Worm (Caenorhabditis elegans) whole organism, mixed stage, embryonic: ENCODE measurements around the gene ZK1010.2.
A peak's percentile ranks its signal among the peaks of the same experiment; 100 is the strongest.

Source experiments
- M03D4.4 ChIP-seq: sonication (generic microtip); optimal IDR thresholded peaks from 2 replicates; lab custom pipeline; 2017; ENCODE audit warnings: mild to moderate bottlenecking, missing genetic modification characterization, missing compliant biosample characterization
- bed-3 ChIP-seq: fragments of 200-800 bp; sonication (Bioruptor generic); optimal IDR thresholded peaks from 3 replicates; lab custom pipeline; 2018; ENCODE audit warnings: mild to moderate bottlenecking, missing genetic modification characterization, moderate library complexity, missing compliant biosample characterization
- ceh-39 ChIP-seq: fragments of 150-350 bp; optimal IDR thresholded peaks from 2 replicates; lab custom pipeline; 2014; ENCODE audit warnings: missing biosample characterization, missing genetic modification characterization
- ces-1 ChIP-seq: fragments of 150-350 bp; optimal IDR thresholded peaks from 2 replicates; lab custom pipeline; 2014; ENCODE audit warnings: missing biosample characterization, missing genetic modification reagents, missing genetic modification characterization
- drap-1 ChIP-seq: fragments of 200-800 bp; sonication (Bioruptor generic); optimal IDR thresholded peaks from 3 replicates; lab custom pipeline; 2018; ENCODE audit warnings: mild to moderate bottlenecking, missing genetic modification characterization, missing compliant biosample characterization
- elt-1 ChIP-seq: sonication (generic microtip); optimal IDR thresholded peaks from 2 replicates; lab custom pipeline; 2017; ENCODE audit warnings: missing genetic modification characterization, mild to moderate bottlenecking, missing compliant biosample characterization, antibody characterized with exemption, moderate library complexity, borderline replicate concordance; ENCODE audit not compliant: insufficient read depth
- flh-1 ChIP-seq: fragments of 200-800 bp; sonication (Bioruptor generic); optimal IDR thresholded peaks from 2 replicates; lab custom pipeline; 2018; ENCODE audit warnings: mild to moderate bottlenecking, missing genetic modification characterization, moderate library complexity, missing compliant biosample characterization
- ham-2 ChIP-seq: fragments of 200-800 bp; sonication (Bioruptor generic); optimal IDR thresholded peaks from 2 replicates; lab custom pipeline; 2018; ENCODE audit warnings: mild to moderate bottlenecking, missing genetic modification characterization, missing compliant biosample characterization
- hlh-1 ChIP-seq: fragments of 150-350 bp; optimal IDR thresholded peaks from 2 replicates; lab custom pipeline; 2014; ENCODE audit warnings: missing biosample characterization, missing genetic modification reagents, missing genetic modification characterization
- lin-13 ChIP-seq: fragments of 150-350 bp; optimal IDR thresholded peaks from 2 replicates; lab custom pipeline; 2014; ENCODE audit warnings: missing biosample characterization, missing genetic modification characterization
- lin-32 ChIP-seq: fragments of 200-800 bp; sonication (Bioruptor generic); optimal IDR thresholded peaks from 2 replicates; lab custom pipeline; 2018; ENCODE audit warnings: mild to moderate bottlenecking, missing genetic modification characterization, missing compliant biosample characterization
- lsy-2 ChIP-seq: fragments of 150-350 bp; optimal IDR thresholded peaks from 2 replicates; lab custom pipeline; 2014; ENCODE audit warnings: missing biosample characterization, missing genetic modification characterization
- mab-5 ChIP-seq: fragments of 150-350 bp; optimal IDR thresholded peaks from 2 replicates; lab custom pipeline; 2014; ENCODE audit warnings: missing biosample characterization, missing genetic modification characterization
- mep-1 ChIP-seq: fragments of 150-350 bp; optimal IDR thresholded peaks from 2 replicates; lab custom pipeline; 2017; ENCODE audit warnings: missing biosample characterization, missing genetic modification reagents, missing genetic modification characterization, inconsistent platforms
- mls-2 ChIP-seq: sonication (generic microtip); optimal IDR thresholded peaks from 2 replicates; lab custom pipeline; 2016; ENCODE audit warnings: mild to moderate bottlenecking, missing genetic modification characterization, moderate library complexity, missing compliant biosample characterization
- nhr-12 ChIP-seq: fragments of 150-350 bp; optimal IDR thresholded peaks from 2 replicates; lab custom pipeline; 2014; ENCODE audit warnings: missing biosample characterization, missing genetic modification characterization
- nhr-2 ChIP-seq: fragments of 150-350 bp; optimal IDR thresholded peaks from 2 replicates; lab custom pipeline; 2014; ENCODE audit warnings: missing biosample characterization, missing genetic modification characterization
- nhr-237 ChIP-seq: fragments of 150-350 bp; optimal IDR thresholded peaks from 2 replicates; lab custom pipeline; 2014; ENCODE audit warnings: missing biosample characterization, missing genetic modification characterization
- nhr-28 ChIP-seq: fragments of 150-350 bp; optimal IDR thresholded peaks from 2 replicates; lab custom pipeline; 2014; ENCODE audit warnings: missing biosample characterization, missing genetic modification characterization
- nhr-76 ChIP-seq: sonication (generic microtip); optimal IDR thresholded peaks from 2 replicates; lab custom pipeline; 2017; ENCODE audit warnings: missing biosample characterization, missing genetic modification characterization
- pha-4 ChIP-seq: fragments of 150-350 bp; optimal IDR thresholded peaks from 2 replicates; lab custom pipeline; 2018; ENCODE audit warnings: missing biosample characterization, missing genetic modification reagents, missing genetic modification characterization
- sem-2 ChIP-seq: fragments of 200-800 bp; sonication (Bioruptor generic); optimal IDR thresholded peaks from 2 replicates; lab custom pipeline; 2018; ENCODE audit warnings: mild to moderate bottlenecking, missing genetic modification characterization, missing compliant biosample characterization
- snpc-4 ChIP-seq: fragments of 150-350 bp; optimal IDR thresholded peaks from 2 replicates; lab custom pipeline; 2014; ENCODE audit warnings: missing biosample characterization, missing genetic modification characterization
- sptf-1 ChIP-seq: sonication (generic microtip); optimal IDR thresholded peaks from 2 replicates; lab custom pipeline; 2017; ENCODE audit warnings: mild to moderate bottlenecking, missing genetic modification characterization, moderate library complexity, missing compliant biosample characterization
- unc-120 ChIP-seq: sonication (generic microtip); optimal IDR thresholded peaks from 2 replicates; lab custom pipeline; 2017; ENCODE audit warnings: missing genetic modification characterization, missing compliant biosample characterization; ENCODE audit not compliant: poor library complexity, severe bottlenecking
- unc-39 ChIP-seq: fragments of 150-350 bp; optimal IDR thresholded peaks from 2 replicates; lab custom pipeline; 2014; ENCODE audit warnings: missing biosample characterization, missing genetic modification characterization
- unc-62 ChIP-seq: fragments of 150-350 bp; optimal IDR thresholded peaks from 2 replicates; lab custom pipeline; 2014; ENCODE audit warnings: missing biosample characterization, missing genetic modification reagents, missing genetic modification characterization
- zip-8 ChIP-seq: fragments of 150-350 bp; optimal IDR thresholded peaks from 2 replicates; lab custom pipeline; 2014; ENCODE audit warnings: missing biosample characterization, missing genetic modification characterization

ZK1010.2 gene

ce11 chrIII:13004316-13004715 lies 26.7 kb upstream of the ZK1010.2 start:
- TF ChIP-seq ham-2 (GFP tag; lab: Kevin White, UChicago) (peak; percentile 19), zip-8 (tag; lab: Kevin White, UChicago) (no peak)

DNA sequence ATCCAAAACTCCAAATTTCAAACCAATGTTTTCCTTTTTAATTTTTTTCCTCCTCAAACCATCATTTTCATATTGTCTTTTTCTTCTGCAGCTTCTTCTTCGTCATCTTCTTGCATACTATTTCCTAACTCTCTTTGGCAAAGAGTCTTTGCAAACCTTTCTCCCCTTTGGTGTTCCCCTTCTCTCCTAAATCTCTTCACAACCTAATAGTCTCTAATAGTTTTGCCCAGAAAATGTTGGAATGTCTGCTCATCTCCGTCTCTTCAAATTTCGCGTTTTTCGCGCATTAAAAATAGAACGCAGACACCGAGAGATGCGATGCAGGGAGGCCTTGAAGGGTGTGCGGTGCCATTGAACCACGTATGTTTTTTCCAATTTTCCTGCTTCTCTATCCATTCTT lies 24.4 kb upstream of the ZK1010.2 start, which contains the start of gene ZK1010.10:
ZK1010.10 (plus strand) TSS at position 286 of the 400 bp plus-strand sequence.
- TF ChIP-seq hlh-1 (tag; lab: Kevin White, UChicago) (no peak), ces-1 (GFP tag; lab: Kevin White, UChicago) (peak; percentile 95), lin-13 (tag; lab: Kevin White, UChicago) (no peak), mab-5 (tag; lab: Kevin White, UChicago) (no peak), nhr-237 (tag; lab: Kevin White, UChicago) (peak; percentile 59), unc-120 (tag; lab: Kevin White, UChicago) (peak; percentile 58), sem-2 (no peak), drap-1 (no peak), lsy-2 (peak; percentile 40), sptf-1 (tag; lab: Kevin White, UChicago) (peak; percentile 32), M03D4.4 (tag; lab: Kevin White, UChicago) (no peak), mep-1 (peak; percentile 63), snpc-4 (tag; lab: Kevin White, UChicago) (no peak), pha-4 (tag; lab: Kevin White, UChicago) (peak; percentile 6), mls-2 (tag; lab: Kevin White, UChicago) (no peak)

DNA sequence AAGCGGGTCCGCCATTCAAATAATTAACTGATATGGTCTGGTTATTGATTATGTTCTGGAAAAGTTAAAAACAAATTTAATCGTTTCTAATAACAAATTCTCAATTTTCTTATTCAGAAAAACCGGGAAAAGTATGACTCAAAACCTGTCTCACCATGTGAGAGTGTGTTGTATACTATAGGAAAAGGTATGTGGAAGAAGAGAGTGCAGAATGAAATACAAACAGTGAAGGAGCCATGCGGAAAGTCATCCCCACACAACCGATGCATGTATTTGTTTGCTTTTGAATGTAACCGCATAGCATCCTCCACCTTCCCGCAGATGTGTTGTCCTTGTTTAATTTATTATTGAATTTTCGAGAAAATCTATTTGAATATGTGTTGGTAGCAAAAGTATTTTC lies 22.8 kb upstream of the ZK1010.2 start, which contains the start of gene ZK1010.8:
ZK1010.8 (minus strand) TSS at position 214 of the 400 bp plus-strand sequence.
- TF ChIP-seq lin-32 (no peak), pha-4 (tag; lab: Kevin White, UChicago) (peak; percentile 34)

- TF ChIP-seq ceh-39, result no peak
- no peak for TF ChIP-seq nhr-12 (tag; lab: Kevin White, UChicago)
- TF ChIP-seq pha-4 (tag; lab: Kevin White, UChicago), result no peak
- TF ChIP-seq hlh-1 (tag; lab: Kevin White, UChicago), result no peak
- TF ChIP-seq mab-5 (tag; lab: Kevin White, UChicago), result no peak
- TF ChIP-seq lin-32, result no peak
- no peak for TF ChIP-seq mep-1
- TF ChIP-seq drap-1, result no peak
- TF ChIP-seq zip-8 (tag; lab: Kevin White, UChicago), result no peak
- no peak for TF ChIP-seq mls-2 (tag; lab: Kevin White, UChicago)
- TF ChIP-seq sptf-1 (tag; lab: Kevin White, UChicago), result no peak
- TF ChIP-seq elt-1 (tag; lab: Kevin White, UChicago), result no peak
- TF ChIP-seq unc-62 (GFP tag; lab: Kevin White, UChicago), result no peak
- no peak for TF ChIP-seq nhr-28 (tag; lab: Kevin White, UChicago)
- no peak for TF ChIP-seq nhr-237 (tag; lab: Kevin White, UChicago)
- TF ChIP-seq nhr-2 (tag; lab: Kevin White, UChicago), result no peak
Observed at ce11 chrIII:12998252-12998651, 20.6 kb upstream of the ZK1010.2 start.

DNA sequence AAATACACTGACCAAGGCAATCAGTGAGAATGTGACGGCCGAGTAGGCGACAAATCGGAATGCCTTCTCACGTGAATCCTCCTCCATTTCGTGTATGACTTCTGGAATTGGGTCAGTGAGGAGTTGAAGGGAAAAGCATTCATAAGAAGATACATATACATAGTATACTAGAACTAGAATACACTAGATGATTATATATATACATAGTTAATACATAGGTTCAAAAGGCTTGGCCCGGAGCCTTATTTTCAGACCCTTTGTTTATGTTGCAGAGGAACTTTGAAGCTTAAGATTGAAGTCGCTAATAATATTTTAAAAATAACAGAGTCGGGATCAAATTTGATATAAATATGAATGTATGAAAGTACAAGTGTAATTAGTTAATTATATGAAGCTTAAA lies 15.9 kb upstream of the ZK1010.2 start, which contains the start of gene col-97:
col-97 (minus strand) TSS at position 101 of the 400 bp plus-strand sequence.
- TF ChIP-seq ham-2 (GFP tag; lab: Kevin White, UChicago) (no peak), mep-1 (no peak), flh-1 (GFP tag; lab: Kevin White, UChicago) (no peak), pha-4 (tag; lab: Kevin White, UChicago) (no peak), zip-8 (tag; lab: Kevin White, UChicago) (no peak), drap-1 (no peak), ces-1 (GFP tag; lab: Kevin White, UChicago) (no peak), snpc-4 (tag; lab: Kevin White, UChicago) (no peak)
- TF ChIP-seq, all 35 proteins: peak for 0

DNA sequence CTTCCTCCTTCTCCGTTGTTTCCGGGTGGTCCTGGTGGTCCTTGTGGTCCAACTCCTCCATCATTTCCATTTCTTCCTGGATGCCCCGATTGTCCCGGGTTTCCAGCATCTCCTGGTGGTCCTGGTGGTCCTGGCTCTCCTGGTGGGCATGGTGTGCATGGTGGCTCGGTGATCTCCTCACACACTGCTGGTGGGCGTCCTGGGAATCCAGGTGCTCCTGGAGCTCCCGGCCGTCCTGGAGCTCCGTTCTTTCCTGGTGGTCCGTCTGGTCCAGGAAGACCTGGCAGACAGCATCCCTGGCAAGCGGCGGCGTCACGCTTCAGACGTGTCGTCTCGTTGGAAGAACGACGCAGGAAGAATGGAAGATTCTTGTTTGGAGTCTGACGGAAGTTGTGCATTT lies 15.4 kb upstream of the ZK1010.2 start:
- TF ChIP-seq nhr-237 (tag; lab: Kevin White, UChicago) (no peak), drap-1 (no peak), lin-32 (no peak), nhr-28 (tag; lab: Kevin White, UChicago) (no peak), bed-3 (GFP tag; lab: Kevin White, UChicago) (no peak), unc-120 (tag; lab: Kevin White, UChicago) (no peak), pha-4 (tag; lab: Kevin White, UChicago) (no peak), flh-1 (GFP tag; lab: Kevin White, UChicago) (no peak), nhr-76 (tag; lab: Kevin White, UChicago) (no peak), zip-8 (tag; lab: Kevin White, UChicago) (no peak), unc-39 (no peak), elt-1 (tag; lab: Kevin White, UChicago) (no peak)
